Worm (Caenorhabditis elegans): ENCODE measurements around the gene cwp-4.

DNA sequence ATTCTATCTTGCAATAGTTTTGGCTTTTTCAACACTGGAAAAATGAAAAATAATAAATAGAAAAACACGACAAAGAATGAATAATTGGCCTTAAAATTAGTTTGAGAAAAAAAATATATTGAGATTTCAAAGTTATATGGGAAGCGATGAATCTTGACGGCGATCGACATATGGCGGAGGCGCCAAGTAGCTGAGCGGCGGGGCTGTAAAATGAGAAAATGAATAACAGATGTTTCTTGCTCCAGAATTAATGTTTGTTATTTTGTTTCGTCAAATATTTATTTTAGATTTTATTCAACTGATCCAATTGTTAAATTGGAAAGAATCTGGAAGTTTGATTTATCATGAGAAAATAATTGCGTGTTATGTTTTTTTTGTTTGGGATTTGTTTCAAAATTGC lies 13.9 kb upstream of the cwp-4 start, which contains the start of gene K11D12.11:
- TF ChIP-seq ceh-13 (GFP tag; optimal IDR thresholded peaks at IDR 0.05) (no peak), ama-1 (optimal IDR thresholded peaks at IDR 0.05) (no peak), sea-1 (GFP tag; conservative IDR thresholded peaks at IDR 0.05) (no peak), ets-7 (tag; optimal IDR thresholded peaks at IDR 0.05) (no peak), tbx-11 (GFP tag; IDR thresholded peaks at IDR 0.05) (no peak), hnd-1 (tag; optimal IDR thresholded peaks at IDR 0.05) (no peak), aly-1 (tag; optimal IDR thresholded peaks at IDR 0.05) (no peak), tbx-37 (GFP tag; conservative IDR thresholded peaks at IDR 0.05) (no peak), F13C5.2 (tag; optimal IDR thresholded peaks at IDR 0.05) (no peak), pes-1 (GFP tag; IDR thresholded peaks at IDR 0.05) (no peak)

All from whole organism, early embryonic.